Worm (Caenorhabditis elegans) whole organism, L4 larva: ENCODE results near the gene grd-8.
A peak's percentile ranks its signal among the peaks of the same experiment; 100 is the strongest.

Experiments
- ZK546.5 ChIP-seq, 2 experiments: sonication (generic microtip); optimal IDR thresholded peaks; 2 replicates each; lab custom pipeline; 2017; ENCODE audit warnings: missing biosample characterization in 2 of 2, missing genetic modification characterization in 2 of 2
- aly-2 ChIP-seq: sonication (generic microtip); optimal IDR thresholded peaks from 2 replicates; lab custom pipeline; 2018; ENCODE audit warnings: missing biosample characterization, missing genetic modification characterization
- daf-12 ChIP-seq: fragments of 150-350 bp; optimal IDR thresholded peaks from 2 replicates; lab custom pipeline; 2014; ENCODE audit warnings: missing biosample characterization, missing genetic modification reagents, missing genetic modification characterization
- dmd-9 ChIP-seq: fragments of 200-800 bp; sonication (Bioruptor generic); IDR thresholded peaks from 2 replicates; pipeline ENCODE4 v1.3.6; 2022; ENCODE audit warnings: missing genetic modification reagents, missing genetic modification characterization, missing compliant biosample characterization
- mdl-1 ChIP-seq, 2 experiments: fragments of 150-350 bp in 1 of 2; sonication (generic microtip) in 1 of 2; optimal IDR thresholded peaks; 2 replicates each; lab custom pipeline; 2014 to 2017; ENCODE audit warnings: missing biosample characterization in 2 of 2, missing genetic modification characterization in 2 of 2
- pha-4 ChIP-seq, 2 experiments: fragments of 150-350 bp in 1 of 2; fragments of 200-800 bp in 1 of 2; sonication (Bioruptor generic) in 1 of 2; IDR thresholded peaks in 1 of 2; optimal IDR thresholded peaks in 1 of 2; 2 replicates each; pipeline versions ENCODE4 v1.3.6 to Lab custom; 2014 to 2022; ENCODE audit warnings: missing genetic modification characterization in 2 of 2, missing genetic modification reagents in 2 of 2, missing biosample characterization in 1 of 2, missing compliant biosample characterization in 1 of 2
- unc-62 ChIP-seq, 3 experiments: fragments of 150-350 bp in 1 of 3; sonication (generic microtip); optimal IDR thresholded peaks in 2 of 3; peaks in 1 of 3; 1 replicate in 1 of 3; 2 replicates in 2 of 3; lab custom pipeline; 2014 to 2017; ENCODE audit warnings: missing biosample characterization in 3 of 3, missing genetic modification characterization in 3 of 3, missing genetic modification reagents in 3 of 3, missing genotype in 1 of 3
- zfp-3 ChIP-seq: fragments of 200-800 bp; sonication (Bioruptor generic); conservative IDR thresholded peaks from 2 replicates; pipeline ENCODE4 v1.3.6; 2022; ENCODE audit warnings: missing genetic modification reagents, missing genetic modification characterization, missing compliant biosample characterization
- ztf-11 ChIP-seq: fragments of 150-350 bp; optimal IDR thresholded peaks from 2 replicates; lab custom pipeline; 2014; ENCODE audit warnings: missing biosample characterization, missing genetic modification characterization

ce11 chrV:7822655-7823054 lies 19.7 kb upstream of the grd-8 start:
- TF ChIP-seq zfp-3 (GFP tag; lab: Robert Waterston, UW) (no peak), mdl-1 (tag; optimal IDR thresholded peaks at IDR 0.05; lab: Kevin White, UChicago) (no peak), unc-62 (GFP tag; optimal IDR thresholded peaks at IDR 0.05 in 1 of 2; lab: Kevin White, UChicago) (peak in 1 of 2 experiments; percentile 98), unc-62 (tag; optimal IDR thresholded peaks at IDR 0.05; lab: Kevin White, UChicago) (no peak), ZK546.5 (tag; optimal IDR thresholded peaks at IDR 0.05; lab: Kevin White, UChicago) (no peak), pha-4 (GFP tag; IDR thresholded peaks at IDR 0.05; lab: Robert Waterston, UW) (no peak), pha-4 (tag; optimal IDR thresholded peaks at IDR 0.05; lab: Kevin White, UChicago) (no peak), dmd-9 (GFP tag; lab: Robert Waterston, UW) (no peak), ztf-11 (no peak), aly-2 (tag; lab: Kevin White, UChicago) (no peak), daf-12 (no peak)
